Worm (Caenorhabditis elegans) whole organism, mixed stage, embryonic: ENCODE measurements around the gene clc-33.

Experiments
- blmp-1 ChIP-seq: fragments of 150-350 bp; optimal IDR thresholded peaks from 2 replicates; lab custom pipeline; 2014; ENCODE audit warnings: missing biosample characterization, missing genetic modification characterization
- ceh-39 ChIP-seq: fragments of 150-350 bp; optimal IDR thresholded peaks from 2 replicates; lab custom pipeline; 2014; ENCODE audit warnings: missing biosample characterization, missing genetic modification characterization
- ceh-83 ChIP-seq: fragments of 200-800 bp; sonication (Bioruptor generic); optimal IDR thresholded peaks from 2 replicates; lab custom pipeline; 2018; ENCODE audit warnings: mild to moderate bottlenecking, missing genetic modification characterization, missing compliant biosample characterization
- cnd-1 ChIP-seq: fragments of 200-800 bp; sonication (Bioruptor generic); optimal IDR thresholded peaks from 2 replicates; lab custom pipeline; 2018; ENCODE audit warnings: mild to moderate bottlenecking, missing genetic modification characterization, missing compliant biosample characterization
- drap-1 ChIP-seq: fragments of 200-800 bp; sonication (Bioruptor generic); optimal IDR thresholded peaks from 3 replicates; lab custom pipeline; 2018; ENCODE audit warnings: mild to moderate bottlenecking, missing genetic modification characterization, missing compliant biosample characterization
- elt-1 ChIP-seq: sonication (generic microtip); optimal IDR thresholded peaks from 2 replicates; lab custom pipeline; 2017; ENCODE audit warnings: missing genetic modification characterization, mild to moderate bottlenecking, missing compliant biosample characterization, antibody characterized with exemption, moderate library complexity, borderline replicate concordance; ENCODE audit not compliant: insufficient read depth
- elt-3 ChIP-seq: fragments of 150-350 bp; optimal IDR thresholded peaks from 2 replicates; lab custom pipeline; 2014; ENCODE audit warnings: missing biosample characterization, missing genetic modification characterization
- flh-1 ChIP-seq: fragments of 200-800 bp; sonication (Bioruptor generic); optimal IDR thresholded peaks from 2 replicates; lab custom pipeline; 2018; ENCODE audit warnings: mild to moderate bottlenecking, missing genetic modification characterization, moderate library complexity, missing compliant biosample characterization
- lin-32 ChIP-seq: fragments of 200-800 bp; sonication (Bioruptor generic); optimal IDR thresholded peaks from 2 replicates; lab custom pipeline; 2018; ENCODE audit warnings: mild to moderate bottlenecking, missing genetic modification characterization, missing compliant biosample characterization
- lsy-2 ChIP-seq: fragments of 150-350 bp; optimal IDR thresholded peaks from 2 replicates; lab custom pipeline; 2014; ENCODE audit warnings: missing biosample characterization, missing genetic modification characterization
- mab-5 ChIP-seq: fragments of 150-350 bp; optimal IDR thresholded peaks from 2 replicates; lab custom pipeline; 2014; ENCODE audit warnings: missing biosample characterization, missing genetic modification characterization
- mep-1 ChIP-seq: fragments of 150-350 bp; optimal IDR thresholded peaks from 2 replicates; lab custom pipeline; 2017; ENCODE audit warnings: missing biosample characterization, missing genetic modification reagents, missing genetic modification characterization, inconsistent platforms
- nhr-12 ChIP-seq: fragments of 150-350 bp; optimal IDR thresholded peaks from 2 replicates; lab custom pipeline; 2014; ENCODE audit warnings: missing biosample characterization, missing genetic modification characterization
- nhr-2 ChIP-seq: fragments of 150-350 bp; optimal IDR thresholded peaks from 2 replicates; lab custom pipeline; 2014; ENCODE audit warnings: missing biosample characterization, missing genetic modification characterization
- nhr-237 ChIP-seq: fragments of 150-350 bp; optimal IDR thresholded peaks from 2 replicates; lab custom pipeline; 2014; ENCODE audit warnings: missing biosample characterization, missing genetic modification characterization
- snpc-4 ChIP-seq: fragments of 150-350 bp; optimal IDR thresholded peaks from 2 replicates; lab custom pipeline; 2014; ENCODE audit warnings: missing biosample characterization, missing genetic modification characterization
- sptf-1 ChIP-seq: sonication (generic microtip); optimal IDR thresholded peaks from 2 replicates; lab custom pipeline; 2017; ENCODE audit warnings: mild to moderate bottlenecking, missing genetic modification characterization, moderate library complexity, missing compliant biosample characterization
- tbx-8 ChIP-seq: fragments of 200-800 bp; sonication (Bioruptor generic); optimal IDR thresholded peaks from 2 replicates; lab custom pipeline; 2018; ENCODE audit warnings: mild to moderate bottlenecking, missing genetic modification characterization, moderate library complexity, missing compliant biosample characterization
- unc-120 ChIP-seq: sonication (generic microtip); optimal IDR thresholded peaks from 2 replicates; lab custom pipeline; 2017; ENCODE audit warnings: missing genetic modification characterization, missing compliant biosample characterization; ENCODE audit not compliant: poor library complexity, severe bottlenecking
- unc-39 ChIP-seq: fragments of 150-350 bp; optimal IDR thresholded peaks from 2 replicates; lab custom pipeline; 2014; ENCODE audit warnings: missing biosample characterization, missing genetic modification characterization
- unc-62 ChIP-seq: fragments of 150-350 bp; optimal IDR thresholded peaks from 2 replicates; lab custom pipeline; 2014; ENCODE audit warnings: missing biosample characterization, missing genetic modification reagents, missing genetic modification characterization
- zip-8 ChIP-seq: fragments of 150-350 bp; optimal IDR thresholded peaks from 2 replicates; lab custom pipeline; 2014; ENCODE audit warnings: missing biosample characterization, missing genetic modification characterization
- ztf-11 ChIP-seq: fragments of 150-350 bp; optimal IDR thresholded peaks from 2 replicates; lab custom pipeline; 2014; ENCODE audit warnings: missing biosample characterization, missing genetic modification characterization

Gene clc-33

ce11 chrII:875739-876138 is 35.5 kb downstream of the clc-33 start:
- TF ChIP-seq zip-8 (no peak), unc-39 (tag; lab: Kevin White, UChicago) (no peak), ceh-39 (tag; lab: Kevin White, UChicago) (no peak), nhr-237 (tag; lab: Kevin White, UChicago) (no peak), mab-5 (no peak), blmp-1 (no peak), drap-1 (GFP tag; lab: Kevin White, UChicago) (no peak), sptf-1 (tag; lab: Kevin White, UChicago) (no peak)

DNA sequence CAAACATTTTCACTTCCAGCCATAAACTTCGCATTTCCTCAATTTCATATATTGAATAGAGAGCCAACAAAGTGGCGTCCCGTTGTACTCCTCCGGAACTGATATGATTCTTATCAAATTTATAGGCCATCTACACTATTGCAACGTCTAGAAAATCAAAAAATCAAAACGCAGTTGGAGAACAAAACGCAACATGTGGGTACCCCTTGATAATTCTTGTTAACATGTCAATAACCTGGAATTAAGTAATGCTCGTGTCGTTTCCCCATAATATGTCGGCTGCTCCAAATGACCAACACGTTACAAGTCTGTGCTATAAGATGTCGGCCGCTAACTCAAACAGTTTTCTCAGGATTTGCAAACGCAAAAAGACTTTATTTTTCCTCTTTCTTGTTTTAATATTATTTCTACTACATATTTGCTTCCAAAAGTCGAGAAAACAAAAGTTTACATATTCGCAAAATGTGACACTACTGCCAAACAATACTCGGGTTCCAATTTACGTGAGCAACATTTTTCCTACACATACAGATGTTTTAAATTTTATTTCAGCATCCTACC is 40.5 kb downstream of the clc-33 start:
- TF ChIP-seq unc-39 (tag; lab: Kevin White, UChicago) (no peak), elt-3 (tag; lab: Kevin White, UChicago) (no peak), mep-1 (tag; lab: Kevin White, UChicago) (no peak), mab-5 (no peak), unc-62 (no peak), elt-1 (tag; lab: Kevin White, UChicago) (no peak), flh-1 (GFP tag; lab: Kevin White, UChicago) (no peak)
- TF ChIP-seq, all 35 proteins: peak for 0

- TF ChIP-seq ztf-11 (tag; lab: Kevin White, UChicago) (no peak), unc-62 (no peak), tbx-8 (GFP tag; lab: Kevin White, UChicago) (no peak), nhr-2 (no peak), zip-8 (no peak), nhr-237 (tag; lab: Kevin White, UChicago) (no peak), ceh-39 (tag; lab: Kevin White, UChicago) (no peak), elt-3 (tag; lab: Kevin White, UChicago) (no peak), flh-1 (GFP tag; lab: Kevin White, UChicago) (no peak)
Measured at ce11 chrII:884204-884603, 44.0 kb downstream of the clc-33 start.

ce11 chrII:888024-888423 is 47.8 kb downstream of the clc-33 start, which contains the start of gene T07D3.4:
Gene T07D3.4 (plus strand): TSS chrII:888309.
- TF ChIP-seq ceh-39 (tag; lab: Kevin White, UChicago) = no peak
- TF ChIP-seq ceh-83 (GFP tag; lab: Kevin White, UChicago) = no peak
- no peak for TF ChIP-seq nhr-2
- no peak for TF ChIP-seq nhr-12 (tag; lab: Kevin White, UChicago)
- TF ChIP-seq lin-32 (GFP tag; lab: Kevin White, UChicago) = no peak
- TF ChIP-seq unc-62 = no peak
- TF ChIP-seq unc-120 (tag; lab: Kevin White, UChicago) = no peak
- no peak for TF ChIP-seq lsy-2 (tag; lab: Kevin White, UChicago)
- TF ChIP-seq snpc-4 (tag; lab: Kevin White, UChicago) = no peak
- no peak for TF ChIP-seq cnd-1 (tag; lab: Kevin White, UChicago)
